Worm (Caenorhabditis elegans) whole organism, late embryonic: ENCODE data around the gene F59A6.10.

ENCODE experiments used
- K02D7.2 ChIP-seq: sonication (generic microtip); optimal IDR thresholded peaks from 2 replicates; lab custom pipeline; 2017; ENCODE audit warnings: mild to moderate bottlenecking, missing genetic modification characterization, missing compliant biosample characterization
- Y22D7AL.16 ChIP-seq: sonication (generic microtip); optimal IDR thresholded peaks from 2 replicates; lab custom pipeline; 2016; ENCODE audit warnings: missing genetic modification characterization, missing compliant biosample characterization
- ahr-1 ChIP-seq: sonication (generic microtip); optimal IDR thresholded peaks from 2 replicates; lab custom pipeline; 2016; ENCODE audit warnings: missing genetic modification characterization, missing compliant biosample characterization
- ama-1 ChIP-seq: fragments of 150-350 bp; optimal IDR thresholded peaks from 2 replicates; lab custom pipeline; 2014
- ceh-14 ChIP-seq: sonication (generic microtip); optimal IDR thresholded peaks from 2 replicates; lab custom pipeline; 2016; ENCODE audit warnings: missing genotype, missing genetic modification characterization, missing compliant biosample characterization
- ceh-19 ChIP-seq: fragments of 200-800 bp; sonication (Bioruptor generic); optimal IDR thresholded peaks from 2 replicates; lab custom pipeline; 2018; ENCODE audit warnings: mild to moderate bottlenecking, missing genetic modification characterization, missing compliant biosample characterization
- ceh-22 ChIP-seq: sonication (generic microtip); optimal IDR thresholded peaks from 2 replicates; lab custom pipeline; 2017; ENCODE audit warnings: missing biosample characterization, missing genetic modification characterization
- ceh-24 ChIP-seq: sonication (generic microtip); optimal IDR thresholded peaks from 2 replicates; lab custom pipeline; 2016; ENCODE audit warnings: mild to moderate bottlenecking, missing genetic modification characterization, missing compliant biosample characterization
- ceh-30 ChIP-seq: fragments of 150-350 bp; optimal IDR thresholded peaks from 2 replicates; lab custom pipeline; 2014; ENCODE audit warnings: missing biosample characterization, missing genetic modification characterization
- ceh-31 ChIP-seq: sonication (generic microtip); optimal IDR thresholded peaks from 2 replicates; lab custom pipeline; 2016; ENCODE audit warnings: missing genetic modification characterization, missing compliant biosample characterization
- che-1 ChIP-seq: sonication (generic microtip); optimal IDR thresholded peaks from 2 replicates; lab custom pipeline; 2016; ENCODE audit warnings: mild to moderate bottlenecking, missing genetic modification characterization, missing compliant biosample characterization
- dve-1 ChIP-seq: sonication (generic microtip); optimal IDR thresholded peaks from 2 replicates; lab custom pipeline; 2017; ENCODE audit warnings: antibody characterized with exemption, mild to moderate bottlenecking, missing genetic modification characterization, missing compliant biosample characterization
- elt-2 ChIP-seq: sonication (generic microtip); optimal IDR thresholded peaks from 2 replicates; lab custom pipeline; 2016; ENCODE audit warnings: missing genetic modification reagents, missing genetic modification characterization, missing compliant biosample characterization
- elt-4 ChIP-seq: sonication (generic microtip); optimal IDR thresholded peaks from 2 replicates; lab custom pipeline; 2016; ENCODE audit warnings: missing genetic modification characterization, missing compliant biosample characterization
- ets-4 ChIP-seq: sonication (generic microtip); optimal IDR thresholded peaks from 2 replicates; lab custom pipeline; 2016; ENCODE audit warnings: missing genetic modification characterization, missing compliant biosample characterization
- eyg-1 ChIP-seq: sonication (generic microtip); optimal IDR thresholded peaks from 2 replicates; lab custom pipeline; 2016; ENCODE audit warnings: missing genotype, missing genetic modification characterization, missing compliant biosample characterization
- fax-1 ChIP-seq: sonication (generic microtip); optimal IDR thresholded peaks from 2 replicates; lab custom pipeline; 2016; ENCODE audit warnings: missing genotype, missing genetic modification characterization, missing compliant biosample characterization
- gmeb-2 ChIP-seq: sonication (generic microtip); optimal IDR thresholded peaks from 2 replicates; lab custom pipeline; 2016; ENCODE audit warnings: missing genetic modification characterization, inconsistent platforms, missing compliant biosample characterization
- hlh-15 ChIP-seq: sonication (generic microtip); optimal IDR thresholded peaks from 2 replicates; lab custom pipeline; 2016; ENCODE audit warnings: missing genetic modification characterization, missing compliant biosample characterization
- hlh-30 ChIP-seq: sonication (generic microtip); optimal IDR thresholded peaks from 2 replicates; lab custom pipeline; 2017; ENCODE audit warnings: antibody characterized with exemption, missing genetic modification characterization, missing compliant biosample characterization; ENCODE audit not compliant: insufficient read depth
- hlh-6 ChIP-seq: sonication (generic microtip); optimal IDR thresholded peaks from 2 replicates; lab custom pipeline; 2016; ENCODE audit warnings: missing genotype, missing genetic modification characterization, missing compliant biosample characterization
- lim-6 ChIP-seq: sonication (generic microtip); optimal IDR thresholded peaks from 2 replicates; lab custom pipeline; 2016; ENCODE audit warnings: missing genetic modification characterization, missing compliant biosample characterization
- lin-11 ChIP-seq: fragments of 200-800 bp; sonication (Bioruptor generic); optimal IDR thresholded peaks from 2 replicates; lab custom pipeline; 2018; ENCODE audit warnings: mild to moderate bottlenecking, missing genetic modification characterization, missing compliant biosample characterization
- madf-2 ChIP-seq: sonication (generic microtip); optimal IDR thresholded peaks from 2 replicates; lab custom pipeline; 2017; ENCODE audit warnings: missing genetic modification characterization, missing compliant biosample characterization
- nhr-11 ChIP-seq: fragments of 150-350 bp; optimal IDR thresholded peaks from 2 replicates; lab custom pipeline; 2014; ENCODE audit warnings: missing biosample characterization, missing genetic modification characterization
- nhr-232 ChIP-seq: sonication (generic microtip); optimal IDR thresholded peaks from 2 replicates; lab custom pipeline; 2016; ENCODE audit warnings: missing genetic modification characterization, missing compliant biosample characterization
- npax-4 ChIP-seq: sonication (generic microtip); optimal IDR thresholded peaks from 2 replicates; lab custom pipeline; 2016; ENCODE audit warnings: missing genetic modification characterization, missing compliant biosample characterization
- pag-3 ChIP-seq: sonication (generic microtip); optimal IDR thresholded peaks from 2 replicates; lab custom pipeline; 2016; ENCODE audit warnings: missing compliant biosample characterization, missing genetic modification characterization, borderline replicate concordance
- pat-9 ChIP-seq: fragments of 200-800 bp; sonication (Bioruptor generic); optimal IDR thresholded peaks from 2 replicates; lab custom pipeline; 2018; ENCODE audit warnings: mild to moderate bottlenecking, missing genetic modification characterization, moderate library complexity, missing compliant biosample characterization
- pax-1 ChIP-seq: fragments of 150-350 bp; optimal IDR thresholded peaks from 2 replicates; lab custom pipeline; 2014; ENCODE audit warnings: missing biosample characterization, missing genetic modification characterization
- ref-2 ChIP-seq: sonication (generic microtip); optimal IDR thresholded peaks from 2 replicates; lab custom pipeline; 2016; ENCODE audit warnings: missing genetic modification characterization, missing compliant biosample characterization
- sdc-2 ChIP-seq: sonication (generic microtip); optimal IDR thresholded peaks from 2 replicates; lab custom pipeline; 2016; ENCODE audit warnings: missing genotype, missing genetic modification characterization, missing compliant biosample characterization
- sox-2 ChIP-seq: fragments of 200-800 bp; sonication (Bioruptor generic); IDR thresholded peaks from 2 replicates; pipeline ENCODE4 v1.3.6; 2022; ENCODE audit warnings: missing genetic modification reagents, missing genetic modification characterization, missing compliant biosample characterization
- tbx-2 ChIP-seq: sonication (generic microtip); optimal IDR thresholded peaks from 2 replicates; lab custom pipeline; 2016; ENCODE audit warnings: missing genetic modification characterization, missing compliant biosample characterization
- tbx-7 ChIP-seq: sonication (generic microtip); optimal IDR thresholded peaks from 2 replicates; lab custom pipeline; 2016; ENCODE audit warnings: missing genotype, missing genetic modification characterization, missing compliant biosample characterization
- ttx-3 ChIP-seq: sonication (generic microtip); optimal IDR thresholded peaks from 2 replicates; lab custom pipeline; 2016; ENCODE audit warnings: missing genetic modification reagents, missing genetic modification characterization, missing compliant biosample characterization
- unc-3 ChIP-seq, 2 experiments: fragments of 200-800 bp in 1 of 2; sonication (Bioruptor generic) in 1 of 2; sonication (generic microtip) in 1 of 2; conservative IDR thresholded peaks in 1 of 2; optimal IDR thresholded peaks in 1 of 2; 2 replicates each; pipeline versions ENCODE4 v1.3.6 to Lab custom; 2016 to 2022; ENCODE audit warnings: missing compliant biosample characterization in 2 of 2, missing genetic modification characterization in 2 of 2, missing genetic modification reagents in 1 of 2
- unc-55 ChIP-seq: sonication (generic microtip); optimal IDR thresholded peaks from 2 replicates; lab custom pipeline; 2017; ENCODE audit warnings: missing biosample characterization, missing genetic modification reagents, missing genetic modification characterization
- unc-86 ChIP-seq: sonication (generic microtip); optimal IDR thresholded peaks from 2 replicates; lab custom pipeline; 2016; ENCODE audit warnings: missing genetic modification characterization, missing compliant biosample characterization
- zip-5 ChIP-seq: sonication (generic microtip); optimal IDR thresholded peaks from 2 replicates; lab custom pipeline; 2016; ENCODE audit warnings: missing genetic modification characterization, missing compliant biosample characterization
- ztf-16 ChIP-seq: sonication (generic microtip); optimal IDR thresholded peaks from 2 replicates; lab custom pipeline; 2017; ENCODE audit warnings: missing genetic modification characterization, missing compliant biosample characterization

Gene F59A6.10

ce11 chrII:4955353-4955752 lies 48.4 kb upstream of the F59A6.10 start, which contains the start of gene pbs-3 (continued):
- TF ChIP-seq ceh-14 (tag; lab: Kevin White, UChicago) (peak; percentile 74), ama-1 (no peak), Y22D7AL.16 (tag; lab: Kevin White, UChicago) (no peak), gmeb-2 (tag; lab: Kevin White, UChicago) (no peak), lin-11 (no peak), ahr-1 (tag; lab: Kevin White, UChicago) (no peak), unc-55 (GFP tag; lab: Kevin White, UChicago) (no peak), hlh-30 (no peak), nhr-232 (no peak), npax-4 (no peak), hlh-6 (tag; lab: Kevin White, UChicago) (no peak), tbx-7 (tag; lab: Kevin White, UChicago) (peak; percentile 13), ceh-22 (tag; lab: Kevin White, UChicago) (no peak), lim-6 (tag; lab: Kevin White, UChicago) (peak; percentile 78), ceh-30 (no peak), ref-2 (peak; percentile 46), ceh-19 (GFP tag; lab: Kevin White, UChicago) (no peak), unc-3 (GFP tag; conservative IDR thresholded peaks at IDR 0.05; lab: Robert Waterston, UW) (no peak), unc-3 (tag; optimal IDR thresholded peaks at IDR 0.05; lab: Kevin White, UChicago) (no peak), dve-1 (no peak), pax-1 (no peak), sox-2 (GFP tag; lab: Robert Waterston, UW) (peak; percentile 15; the same call in 1 of the 2 replicates), ceh-24 (tag; lab: Kevin White, UChicago) (no peak), madf-2 (peak; percentile 6), hlh-15 (tag; lab: Kevin White, UChicago) (no peak), pat-9 (tag; lab: Kevin White, UChicago) (no peak), nhr-11 (no peak), fax-1 (peak; percentile 54), che-1 (tag; lab: Kevin White, UChicago) (no peak), eyg-1 (no peak), tbx-2 (peak; percentile 88), pag-3 (tag; lab: Kevin White, UChicago) (no peak), ets-4 (tag; lab: Kevin White, UChicago) (peak; percentile 61), elt-4 (no peak), sdc-2 (tag; lab: Kevin White, UChicago) (no peak), ztf-16 (tag; lab: Kevin White, UChicago) (no peak)

DNA sequence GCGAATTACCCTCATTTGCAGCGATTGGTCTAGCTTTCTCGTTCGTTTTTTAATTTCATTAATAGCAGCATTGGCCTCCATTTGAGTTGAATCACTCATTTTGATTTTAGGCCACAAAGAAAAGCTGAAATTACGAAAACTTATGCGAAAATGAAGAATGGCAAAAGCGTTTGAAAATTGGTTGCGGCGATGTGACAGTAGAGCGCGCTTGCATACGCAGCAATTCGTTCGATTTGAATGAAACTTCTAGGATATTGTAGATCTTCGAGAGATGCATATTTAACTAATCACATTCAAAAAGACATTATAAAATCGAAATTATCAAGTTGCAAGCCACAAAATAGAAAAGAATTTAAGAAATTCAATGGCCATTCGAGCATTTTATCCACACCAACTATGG lies 44.0 kb upstream of the F59A6.10 start, which contains the start of gene ulp-2:
ulp-2 (minus strand) TSS at position 158 of the 400 bp plus-strand sequence.
- TF ChIP-seq hlh-30 = no peak
- no peak for TF ChIP-seq ttx-3 (tag; lab: Kevin White, UChicago)
- TF ChIP-seq lim-6 (tag; lab: Kevin White, UChicago) = no peak
- no peak for TF ChIP-seq zip-5
- TF ChIP-seq ceh-30 = no peak
- TF ChIP-seq ceh-31 = no peak
- no peak for TF ChIP-seq K02D7.2 (tag; lab: Kevin White, UChicago)
- TF ChIP-seq, all 69 proteins: peak for 0

- peak; percentile 96 for TF ChIP-seq elt-2 (tag; lab: Kevin White, UChicago)
- TF ChIP-seq ceh-14 (tag; lab: Kevin White, UChicago) = no peak
These were observed 43.1 kb upstream of the F59A6.10 start for ce11 chrII:4960690-4961089.

- TF ChIP-seq elt-2 (tag; lab: Kevin White, UChicago) (peak; percentile 99), unc-86 (tag; lab: Kevin White, UChicago) (no peak)
- TF ChIP-seq, all 69 proteins: peak for 1
These were observed 37.2 kb upstream of the F59A6.10 start for ce11 chrII:4966576-4966975.
